Worm (Caenorhabditis elegans) whole organism, L2 larva: Measurements from ENCODE around the gene bus-19.

Source experiments
- C34F6.9 ChIP-seq: fragments of 150-350 bp; optimal IDR thresholded peaks from 2 replicates; lab custom pipeline; 2014; ENCODE audit warnings: missing biosample characterization, missing genetic modification characterization
- F13H6.1 ChIP-seq: sonication (generic microtip); optimal IDR thresholded peaks from 2 replicates; lab custom pipeline; 2016; ENCODE audit warnings: missing genetic modification characterization, missing compliant biosample characterization
- R02D3.7 ChIP-seq: fragments of 150-350 bp; optimal IDR thresholded peaks from 2 replicates; lab custom pipeline; 2014; ENCODE audit warnings: missing biosample characterization, missing genetic modification characterization
- Y55F3AM.14 ChIP-seq: fragments of 200-800 bp; sonication (Bioruptor generic); optimal IDR thresholded peaks from 2 replicates; lab custom pipeline; 2018; ENCODE audit warnings: mild to moderate bottlenecking, missing genetic modification characterization, missing compliant biosample characterization
- ZK546.5 ChIP-seq: sonication (generic microtip); optimal IDR thresholded peaks from 2 replicates; lab custom pipeline; 2017; ENCODE audit warnings: missing biosample characterization, missing genetic modification characterization
- aly-2 ChIP-seq: fragments of 150-350 bp; optimal IDR thresholded peaks from 2 replicates; lab custom pipeline; 2014; ENCODE audit warnings: missing biosample characterization, missing genetic modification characterization
- blmp-1 ChIP-seq: sonication (generic microtip); optimal IDR thresholded peaks from 2 replicates; lab custom pipeline; 2017; ENCODE audit warnings: missing genetic modification characterization, mild to moderate bottlenecking, missing compliant biosample characterization, antibody characterized with exemption, moderate library complexity; ENCODE audit not compliant: insufficient read depth
- ceh-16 ChIP-seq: fragments of 150-350 bp; optimal IDR thresholded peaks from 2 replicates; lab custom pipeline; 2014; ENCODE audit warnings: missing biosample characterization, missing genetic modification characterization
- ceh-82 ChIP-seq: fragments of 150-350 bp; optimal IDR thresholded peaks from 2 replicates; lab custom pipeline; 2014; ENCODE audit warnings: missing biosample characterization, missing genetic modification characterization
- crh-2 ChIP-seq: sonication (generic microtip); optimal IDR thresholded peaks from 2 replicates; lab custom pipeline; 2017; ENCODE audit warnings: missing biosample characterization, missing genetic modification characterization
- dmd-4 ChIP-seq: sonication (generic microtip); optimal IDR thresholded peaks from 2 replicates; lab custom pipeline; 2017; ENCODE audit warnings: missing biosample characterization, missing genetic modification characterization
- egl-27 ChIP-seq: sonication (generic microtip); optimal IDR thresholded peaks from 3 replicates; lab custom pipeline; 2017; ENCODE audit warnings: missing biosample characterization, missing genetic modification reagents, missing genetic modification characterization
- elt-1 ChIP-seq: fragments of 150-350 bp; optimal IDR thresholded peaks from 2 replicates; lab custom pipeline; 2014; ENCODE audit warnings: missing biosample characterization, missing genetic modification characterization
- fos-1 ChIP-seq: fragments of 150-350 bp; optimal IDR thresholded peaks from 2 replicates; lab custom pipeline; 2014; ENCODE audit warnings: missing biosample characterization, missing genetic modification characterization
- gmeb-1 ChIP-seq: fragments of 150-350 bp; optimal IDR thresholded peaks from 2 replicates; lab custom pipeline; 2014; ENCODE audit warnings: missing biosample characterization, missing genetic modification characterization
- lin-39 ChIP-seq: fragments of 150-350 bp; optimal IDR thresholded peaks from 2 replicates; lab custom pipeline; 2014; ENCODE audit warnings: missing biosample characterization, missing genetic modification reagents, missing genetic modification characterization
- mbf-1 ChIP-seq: sonication (generic microtip); optimal IDR thresholded peaks from 2 replicates; lab custom pipeline; 2017; ENCODE audit warnings: missing biosample characterization, missing genetic modification characterization
- nhr-10 ChIP-seq: sonication (generic microtip); optimal IDR thresholded peaks from 2 replicates; lab custom pipeline; 2017; ENCODE audit warnings: missing biosample characterization, missing genetic modification characterization
- nhr-12 ChIP-seq: fragments of 150-350 bp; optimal IDR thresholded peaks from 2 replicates; lab custom pipeline; 2014; ENCODE audit warnings: missing biosample characterization, missing genetic modification characterization
- nhr-129 ChIP-seq: fragments of 150-350 bp; optimal IDR thresholded peaks from 2 replicates; lab custom pipeline; 2014; ENCODE audit warnings: missing biosample characterization, missing genetic modification characterization
- nhr-21 ChIP-seq: fragments of 150-350 bp; optimal IDR thresholded peaks from 2 replicates; lab custom pipeline; 2014; ENCODE audit warnings: missing biosample characterization, missing genetic modification characterization
- nhr-25 ChIP-seq: fragments of 150-350 bp; sonication (generic microtip); optimal IDR thresholded peaks from 3 replicates; lab custom pipeline; 2014; ENCODE audit warnings: missing biosample characterization, missing genetic modification characterization
- nhr-77 ChIP-seq: fragments of 150-350 bp; optimal IDR thresholded peaks from 2 replicates; lab custom pipeline; 2014; ENCODE audit warnings: missing biosample characterization, missing genetic modification characterization
- sem-4 ChIP-seq: fragments of 150-350 bp; optimal IDR thresholded peaks from 2 replicates; lab custom pipeline; 2014; ENCODE audit warnings: missing biosample characterization, missing genetic modification reagents, missing genetic modification characterization
- sma-9 ChIP-seq, 2 experiments: fragments of 150-350 bp in 1 of 2; sonication (generic microtip) in 1 of 2; optimal IDR thresholded peaks; 2 replicates each; lab custom pipeline; 2014 to 2016; ENCODE audit warnings: missing genetic modification characterization in 2 of 2, mild to moderate bottlenecking in 1 of 2, missing biosample characterization in 1 of 2, missing compliant biosample characterization in 1 of 2, missing genetic modification reagents in 1 of 2, moderate library complexity in 1 of 2
- snpc-4 ChIP-seq: fragments of 150-350 bp; optimal IDR thresholded peaks from 2 replicates; lab custom pipeline; 2014; ENCODE audit warnings: missing biosample characterization, missing genetic modification characterization
- zag-1 ChIP-seq: fragments of 150-350 bp; optimal IDR thresholded peaks from 2 replicates; lab custom pipeline; 2014; ENCODE audit warnings: missing biosample characterization, missing genetic modification characterization
- ztf-1 ChIP-seq: fragments of 200-800 bp; sonication (Bioruptor generic); conservative IDR thresholded peaks from 2 replicates; pipeline ENCODE4 v1.3.6; 2022; ENCODE audit warnings: missing genetic modification characterization, missing compliant biosample characterization
- ztf-4 ChIP-seq: fragments of 150-350 bp; optimal IDR thresholded peaks from 2 replicates; lab custom pipeline; 2014; ENCODE audit warnings: missing biosample characterization, missing genetic modification characterization

bus-19 gene

DNA sequence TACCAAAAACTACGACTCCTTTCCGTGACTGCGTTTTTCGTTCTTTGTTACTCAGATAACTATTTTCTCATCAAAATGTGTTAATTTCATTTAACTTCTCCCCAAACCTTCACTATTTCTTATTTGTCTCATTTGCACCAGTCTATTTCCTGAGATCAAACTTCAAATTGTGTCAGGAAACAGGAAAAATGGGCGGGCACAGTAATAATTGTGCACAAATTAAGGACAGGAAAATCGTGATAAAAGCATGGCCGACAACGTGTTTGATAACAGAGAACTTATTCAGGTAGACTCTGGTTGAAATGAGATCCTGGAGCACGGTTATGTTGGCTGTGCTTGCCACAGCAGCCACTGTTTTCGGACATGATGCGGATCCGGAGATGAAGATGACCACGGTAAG, 47.9 kb downstream of the bus-19 start, which contains the start of gene lipl-1:
lipl-1 (plus strand) TSS at position 282 of the 400 bp plus-strand sequence.
- TF ChIP-seq dmd-4 (tag; lab: Kevin White, UChicago): no peak
- TF ChIP-seq fos-1: peak; percentile 3
- TF ChIP-seq ceh-16 (tag; lab: Kevin White, UChicago): no peak

DNA sequence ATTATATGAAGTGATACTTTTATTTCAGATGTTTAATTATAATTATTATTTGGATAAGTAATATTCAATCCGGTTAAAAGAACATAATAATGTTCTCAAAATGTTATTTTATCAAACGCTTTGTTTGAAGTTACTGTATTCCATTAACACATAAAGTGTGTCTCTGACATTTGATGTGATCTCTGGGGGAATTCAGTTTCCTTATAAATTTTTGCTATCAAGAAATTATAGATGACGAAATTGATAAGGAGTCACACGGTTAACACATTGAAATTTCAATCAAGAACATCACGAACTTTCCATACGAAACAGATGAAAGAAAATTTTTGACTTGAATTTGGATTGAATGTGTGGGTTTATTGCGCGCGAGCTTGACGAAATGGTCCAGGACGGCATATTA, 49.8 kb downstream of the bus-19 start:
- TF ChIP-seq crh-2 (tag; lab: Kevin White, UChicago) (peak; percentile 43), elt-1 (no peak), sma-9 (GFP tag; optimal IDR thresholded peaks at IDR 0.05; lab: Kevin White, UChicago) (peak; percentile 75), sma-9 (tag; optimal IDR thresholded peaks at IDR 0.05; lab: Kevin White, UChicago) (no peak), gmeb-1 (tag; lab: Kevin White, UChicago) (peak; percentile 34), fos-1 (peak; percentile 73)
- TF ChIP-seq, all 48 proteins: peak for 4

DNA sequence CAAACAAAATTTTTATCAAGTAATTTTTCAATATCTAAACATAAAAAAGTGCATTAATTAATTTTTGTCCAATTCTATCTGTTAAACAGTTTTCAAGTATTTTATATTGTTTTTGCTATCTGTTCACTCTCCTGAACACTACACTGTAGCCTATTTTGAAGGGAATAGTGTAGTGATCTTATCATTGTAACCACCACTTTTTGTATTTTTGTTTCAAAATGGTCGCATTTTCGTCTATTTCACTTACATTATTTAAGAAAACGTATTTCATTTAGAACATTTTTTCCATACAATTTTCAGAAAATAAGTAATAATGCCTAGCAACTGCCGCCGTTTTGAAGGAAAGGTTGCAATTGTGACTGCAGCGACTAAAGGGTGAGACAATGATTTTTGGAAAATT, 50.5 kb downstream of the bus-19 start, which contains the start of gene dhrs-4:
dhrs-4 (plus strand) TSS at position 301 of the 400 bp plus-strand sequence.
- no peak for TF ChIP-seq nhr-25 (tag; lab: Kevin White, UChicago)
- no peak for TF ChIP-seq snpc-4 (tag; lab: Kevin White, UChicago)
- no peak for TF ChIP-seq C34F6.9 (tag; lab: Kevin White, UChicago)
- no peak for TF ChIP-seq nhr-129 (tag; lab: Kevin White, UChicago)
- no peak for TF ChIP-seq ztf-4 (tag; lab: Kevin White, UChicago)
- no peak for TF ChIP-seq ZK546.5 (tag; lab: Kevin White, UChicago)
- no peak for TF ChIP-seq elt-1
- no peak for TF ChIP-seq F13H6.1 (tag; lab: Kevin White, UChicago)
- TF ChIP-seq crh-2 (tag; lab: Kevin White, UChicago): no peak
- no peak for TF ChIP-seq ztf-1 (GFP tag; lab: Robert Waterston, UW)
- no peak for TF ChIP-seq zag-1 (tag; lab: Kevin White, UChicago)
- no peak for TF ChIP-seq egl-27 (tag; lab: Kevin White, UChicago)
- no peak for TF ChIP-seq mbf-1 (tag; lab: Kevin White, UChicago)
- TF ChIP-seq lin-39 (tag; lab: Kevin White, UChicago): no peak
- TF ChIP-seq aly-2 (tag; lab: Kevin White, UChicago): no peak
- TF ChIP-seq nhr-21: no peak
- TF ChIP-seq, all 48 proteins: peak for 0

DNA sequence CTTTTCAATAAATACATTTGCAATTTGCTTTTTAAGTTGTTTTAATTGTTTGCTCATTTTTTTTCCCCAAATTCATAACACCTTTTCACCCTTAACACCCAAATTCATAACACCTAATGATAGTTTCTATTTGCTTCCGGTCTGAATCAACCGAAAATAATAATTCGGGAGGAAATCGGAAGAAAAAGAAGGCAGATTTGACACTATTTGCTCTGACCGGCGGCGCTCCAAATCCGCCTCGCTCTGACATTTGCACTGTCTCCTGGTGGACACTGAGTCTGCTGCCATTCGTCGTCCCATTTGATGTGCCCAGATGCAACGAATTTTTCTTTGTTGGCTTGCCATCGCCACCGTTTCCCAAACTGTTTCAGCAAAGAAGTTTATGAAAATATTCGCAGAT, 52.3 kb downstream of the bus-19 start, which contains the start of gene pqn-67:
pqn-67 (plus strand) TSS at position 301 of the 400 bp plus-strand sequence.
- TF ChIP-seq Y55F3AM.14 (GFP tag; lab: Kevin White, UChicago) (no peak), crh-2 (tag; lab: Kevin White, UChicago) (no peak), nhr-12 (no peak), ceh-82 (no peak), nhr-77 (tag; lab: Kevin White, UChicago) (no peak), nhr-10 (tag; lab: Kevin White, UChicago) (no peak), mbf-1 (tag; lab: Kevin White, UChicago) (no peak), ceh-16 (tag; lab: Kevin White, UChicago) (no peak), nhr-129 (tag; lab: Kevin White, UChicago) (no peak), sma-9 (GFP tag; optimal IDR thresholded peaks at IDR 0.05; lab: Kevin White, UChicago) (no peak), sma-9 (tag; optimal IDR thresholded peaks at IDR 0.05; lab: Kevin White, UChicago) (no peak), sem-4 (tag; lab: Kevin White, UChicago) (no peak), nhr-21 (no peak), aly-2 (tag; lab: Kevin White, UChicago) (no peak), nhr-25 (tag; lab: Kevin White, UChicago) (no peak)

DNA sequence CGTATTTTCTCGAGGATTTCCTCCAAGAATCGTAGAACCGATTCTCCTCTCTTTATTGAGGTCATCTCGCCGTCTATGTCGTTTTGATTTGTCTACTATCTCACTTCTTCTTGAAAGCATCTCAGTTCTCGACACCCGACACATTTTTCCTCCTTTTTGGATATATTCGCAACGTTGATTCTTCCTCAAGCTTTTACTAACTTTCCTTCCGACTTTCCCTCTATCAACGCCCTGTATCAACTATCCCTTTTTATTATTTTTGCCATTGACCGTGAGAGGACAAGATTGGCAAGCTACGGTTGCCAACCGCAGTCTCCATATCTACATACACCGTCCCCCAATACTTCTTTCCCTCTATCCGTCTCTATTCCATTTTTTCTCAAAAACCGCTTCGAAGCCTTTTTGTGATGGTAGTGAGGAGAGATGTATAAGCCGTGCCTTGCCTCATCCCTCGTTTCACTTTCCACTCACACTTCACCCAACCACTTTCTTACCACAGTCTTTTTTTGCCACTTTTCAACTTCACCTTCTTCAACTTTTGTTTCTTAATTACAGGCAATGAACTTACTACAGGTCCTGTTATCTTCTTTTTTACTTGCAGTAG, 57.2 kb downstream of the bus-19 start, which contains the start of gene T16G1.2:
T16G1.2 (plus strand) TSS at position 554 of the 604 bp plus-strand sequence.
- no peak for TF ChIP-seq R02D3.7
- TF ChIP-seq blmp-1: peak; percentile 21
- no peak for TF ChIP-seq dmd-4 (tag; lab: Kevin White, UChicago)
- TF ChIP-seq, all 48 proteins: peak for 1
